Worm (Caenorhabditis elegans) whole organism, L4 larva: ENCODE results near the gene col-129.
A peak's percentile ranks its signal among the peaks of the same experiment; 100 is the strongest.

ENCODE experiments used
- D1046.2 ChIP-seq: fragments of 200-800 bp; sonication (Bioruptor generic); IDR thresholded peaks from 2 replicates; pipeline ENCODE4 v1.3.6; 2022; ENCODE audit warnings: missing genetic modification characterization, missing compliant biosample characterization
- F26F4.8 ChIP-seq: fragments of 200-800 bp; sonication (Bioruptor generic); conservative IDR thresholded peaks from 2 replicates; pipeline ENCODE4 v1.3.6; 2022; ENCODE audit warnings: missing genetic modification characterization, missing compliant biosample characterization
- F44E2.7 ChIP-seq: fragments of 200-800 bp; sonication (Bioruptor generic); IDR thresholded peaks from 2 replicates; pipeline ENCODE4 v2.1.2; 2022; ENCODE audit warnings: missing genetic modification characterization, missing compliant biosample characterization
- R02D3.7 ChIP-seq: fragments of 150-350 bp; sonication (generic microtip); optimal IDR thresholded peaks from 3 replicates; lab custom pipeline; 2014; ENCODE audit warnings: missing biosample characterization, missing genetic modification characterization
- Y48G9A.11 ChIP-seq: fragments of 200-800 bp; sonication (Bioruptor generic); IDR thresholded peaks from 2 replicates; pipeline ENCODE4 v1.3.6; 2022; ENCODE audit warnings: missing genetic modification reagents, missing genetic modification characterization, missing compliant biosample characterization
- ZK337.2 ChIP-seq: fragments of 200-800 bp; sonication (Bioruptor generic); IDR thresholded peaks from 2 replicates; pipeline ENCODE4 v1.3.6; 2022; ENCODE audit warnings: missing genetic modification reagents, missing genetic modification characterization, missing compliant biosample characterization
- aha-1 ChIP-seq: fragments of 150-350 bp; peaks from one replicate; lab custom pipeline; 2014; ENCODE audit warnings: missing biosample characterization, missing genetic modification characterization
- arid-1 ChIP-seq: fragments of 200-800 bp; sonication (Bioruptor generic); conservative IDR thresholded peaks from 2 replicates; pipeline ENCODE4 v1.3.6; 2022; ENCODE audit warnings: missing genetic modification reagents, missing genetic modification characterization, missing compliant biosample characterization
- ceh-32 ChIP-seq: sonication (generic microtip); optimal IDR thresholded peaks from 2 replicates; lab custom pipeline; 2016; ENCODE audit warnings: mild to moderate bottlenecking, missing genetic modification characterization, missing compliant biosample characterization; ENCODE audit not compliant: poor library complexity
- ceh-82 ChIP-seq: sonication (generic microtip); optimal IDR thresholded peaks from 2 replicates; lab custom pipeline; 2017; ENCODE audit warnings: missing biosample characterization, missing genetic modification characterization
- cey-2 ChIP-seq: sonication (generic microtip); optimal IDR thresholded peaks from 3 replicates; lab custom pipeline; 2017; ENCODE audit warnings: missing genetic modification characterization, mild to moderate bottlenecking, missing compliant biosample characterization, antibody characterized with exemption, borderline replicate concordance; ENCODE audit not compliant: insufficient read depth
- ctbp-1 ChIP-seq: fragments of 200-800 bp; sonication (Bioruptor generic); IDR thresholded peaks from 2 replicates; pipeline ENCODE4 v1.3.6; 2022; ENCODE audit warnings: missing genetic modification reagents, missing genetic modification characterization, missing compliant biosample characterization
- daf-12 ChIP-seq: fragments of 150-350 bp; optimal IDR thresholded peaks from 2 replicates; lab custom pipeline; 2014; ENCODE audit warnings: missing biosample characterization, missing genetic modification reagents, missing genetic modification characterization
- daf-16 ChIP-seq, 3 experiments: sonication (generic microtip); optimal IDR thresholded peaks; 2 replicates each; lab custom pipeline; 2016 to 2017; ENCODE audit warnings: missing genetic modification characterization in 3 of 3, missing genetic modification reagents in 3 of 3, mild to moderate bottlenecking in 2 of 3, missing compliant biosample characterization in 2 of 3, missing biosample characterization in 1 of 3, moderate library complexity in 1 of 3
- daf-19 ChIP-seq: fragments of 200-800 bp; sonication (Bioruptor generic); conservative IDR thresholded peaks from 2 replicates; pipeline ENCODE4 v1.3.6; 2022; ENCODE audit warnings: missing genetic modification characterization, missing compliant biosample characterization
- daf-8 ChIP-seq: fragments of 200-800 bp; sonication (Bioruptor generic); IDR thresholded peaks from 2 replicates; pipeline ENCODE4 v1.3.6; 2022; ENCODE audit warnings: missing genetic modification characterization, missing compliant biosample characterization
- dpl-1 ChIP-seq: fragments of 150-350 bp; optimal IDR thresholded peaks from 2 replicates; lab custom pipeline; 2014; ENCODE audit warnings: missing biosample characterization, missing genetic modification reagents, missing genetic modification characterization
- duxl-1 ChIP-seq: sonication (generic microtip); optimal IDR thresholded peaks from 2 replicates; lab custom pipeline; 2016; ENCODE audit warnings: mild to moderate bottlenecking, missing genetic modification characterization, moderate library complexity, missing compliant biosample characterization; ENCODE audit not compliant: poor library complexity
- dve-1 ChIP-seq: sonication (generic microtip); optimal IDR thresholded peaks from 2 replicates; lab custom pipeline; 2017; ENCODE audit warnings: antibody characterized with exemption, mild to moderate bottlenecking, missing genetic modification characterization, missing compliant biosample characterization; ENCODE audit not compliant: insufficient read depth
- hif-1 ChIP-seq, 2 experiments: sonication (generic microtip); optimal IDR thresholded peaks; 2 replicates each; lab custom pipeline; 2016 to 2017; ENCODE audit warnings: missing compliant biosample characterization in 2 of 2, missing genetic modification characterization in 2 of 2, missing genetic modification reagents in 2 of 2, missing genotype in 2 of 2, mild to moderate bottlenecking in 1 of 2
- hlh-30 ChIP-seq: sonication (generic microtip); optimal IDR thresholded peaks from 2 replicates; lab custom pipeline; 2017; ENCODE audit warnings: antibody characterized with exemption, mild to moderate bottlenecking, missing genetic modification characterization, missing compliant biosample characterization; ENCODE audit not compliant: insufficient read depth
- hmg-1.1 ChIP-seq: fragments of 200-800 bp; sonication (Bioruptor generic); IDR thresholded peaks from 2 replicates; pipeline ENCODE4 v1.3.6; 2022; ENCODE audit warnings: missing genetic modification reagents, missing genetic modification characterization, missing compliant biosample characterization
- lin-1 ChIP-seq: fragments of 200-800 bp; sonication (Bioruptor generic); IDR thresholded peaks from 2 replicates; pipeline ENCODE4 v1.3.6; 2022; ENCODE audit warnings: missing genetic modification reagents, missing genetic modification characterization, missing compliant biosample characterization
- lin-13 ChIP-seq: fragments of 150-350 bp; optimal IDR thresholded peaks from 2 replicates; lab custom pipeline; 2014; ENCODE audit warnings: missing biosample characterization, missing genetic modification reagents, missing genetic modification characterization
- lin-29 ChIP-seq: fragments of 200-800 bp; sonication (Bioruptor generic); IDR thresholded peaks from 2 replicates; pipeline ENCODE4 v1.3.6; 2022; ENCODE audit warnings: missing genetic modification reagents, missing genetic modification characterization, missing compliant biosample characterization
- lin-38 ChIP-seq: fragments of 200-800 bp; sonication (Bioruptor generic); IDR thresholded peaks from 2 replicates; pipeline ENCODE4 v1.3.6; 2022; ENCODE audit warnings: missing genetic modification reagents, missing genetic modification characterization, missing compliant biosample characterization
- lsy-2 ChIP-seq, 2 experiments: fragments of 150-350 bp in 1 of 2; sonication (generic microtip) in 1 of 2; optimal IDR thresholded peaks; 2 replicates each; lab custom pipeline; 2014 to 2017; ENCODE audit warnings: missing biosample characterization in 2 of 2, missing genetic modification characterization in 2 of 2
- mdt-29 ChIP-seq: fragments of 200-800 bp; sonication (Bioruptor generic); IDR thresholded peaks from 2 replicates; pipeline ENCODE4 v1.3.6; 2022; ENCODE audit warnings: missing genetic modification reagents, missing genetic modification characterization, missing compliant biosample characterization
- mep-1 ChIP-seq: fragments of 150-350 bp; sonication (generic microtip); optimal IDR thresholded peaks from 3 replicates; lab custom pipeline; 2014; ENCODE audit warnings: missing biosample characterization, missing genetic modification characterization
- mes-2 ChIP-seq: sonication (generic microtip); optimal IDR thresholded peaks from 2 replicates; lab custom pipeline; 2016; ENCODE audit warnings: missing genotype, mild to moderate bottlenecking, missing genetic modification characterization, missing compliant biosample characterization; ENCODE audit not compliant: poor library complexity, severe bottlenecking
- mxl-3 ChIP-seq: fragments of 200-800 bp; sonication (Bioruptor generic); optimal IDR thresholded peaks from 2 replicates; lab custom pipeline; 2018; ENCODE audit warnings: mild to moderate bottlenecking, missing genetic modification characterization, missing compliant biosample characterization
- nhr-111 ChIP-seq: fragments of 200-800 bp; sonication (Bioruptor generic); optimal IDR thresholded peaks from 2 replicates; lab custom pipeline; 2018; ENCODE audit warnings: mild to moderate bottlenecking, missing genetic modification characterization, missing compliant biosample characterization
- nhr-237 ChIP-seq: sonication (generic microtip); optimal IDR thresholded peaks from 2 replicates; lab custom pipeline; 2017; ENCODE audit warnings: missing biosample characterization, missing genetic modification characterization
- nhr-28 ChIP-seq: fragments of 150-350 bp; optimal IDR thresholded peaks from 2 replicates; lab custom pipeline; 2014; ENCODE audit warnings: missing biosample characterization, missing genetic modification characterization
- nhr-41 ChIP-seq: fragments of 200-800 bp; sonication (Bioruptor generic); IDR thresholded peaks from 2 replicates; pipeline ENCODE4 v1.3.6; 2022; ENCODE audit warnings: missing genetic modification reagents, missing genetic modification characterization, missing compliant biosample characterization
- nhr-48 ChIP-seq: sonication (generic microtip); optimal IDR thresholded peaks from 2 replicates; lab custom pipeline; 2016; ENCODE audit warnings: mild to moderate bottlenecking, missing genetic modification characterization, missing compliant biosample characterization
- nhr-6 ChIP-seq: fragments of 150-350 bp; optimal IDR thresholded peaks from 2 replicates; lab custom pipeline; 2014; ENCODE audit warnings: missing biosample characterization, missing genetic modification characterization
- nhr-77 ChIP-seq: fragments of 150-350 bp; optimal IDR thresholded peaks from 2 replicates; lab custom pipeline; 2014; ENCODE audit warnings: missing biosample characterization, missing genetic modification characterization
- pha-4 ChIP-seq, 2 experiments: fragments of 150-350 bp in 1 of 2; fragments of 200-800 bp in 1 of 2; sonication (Bioruptor generic) in 1 of 2; IDR thresholded peaks in 1 of 2; optimal IDR thresholded peaks in 1 of 2; 2 replicates each; pipeline versions ENCODE4 v1.3.6 to Lab custom; 2014 to 2022; ENCODE audit warnings: missing genetic modification characterization in 2 of 2, missing genetic modification reagents in 2 of 2, missing biosample characterization in 1 of 2, missing compliant biosample characterization in 1 of 2
- php-3 ChIP-seq: fragments of 200-800 bp; sonication (Bioruptor generic); IDR thresholded peaks from 2 replicates; pipeline ENCODE4 v1.3.6; 2022; ENCODE audit warnings: missing genetic modification reagents, missing genetic modification characterization, missing compliant biosample characterization
- rbr-2 ChIP-seq: sonication (generic microtip); optimal IDR thresholded peaks from 2 replicates; lab custom pipeline; 2016; ENCODE audit warnings: missing genotype, missing genetic modification characterization, missing compliant biosample characterization
- saeg-2 ChIP-seq: fragments of 200-800 bp; sonication (Bioruptor generic); IDR thresholded peaks from 2 replicates; pipeline ENCODE4 v1.3.6; 2022; ENCODE audit warnings: missing genetic modification reagents, missing genetic modification characterization, missing compliant biosample characterization
- sdz-12 ChIP-seq: fragments of 200-800 bp; sonication (Bioruptor generic); optimal IDR thresholded peaks from 2 replicates; lab custom pipeline; 2018; ENCODE audit warnings: mild to moderate bottlenecking, missing genetic modification characterization, missing compliant biosample characterization
- skn-1 ChIP-seq: fragments of 150-350 bp; optimal IDR thresholded peaks from 2 replicates; lab custom pipeline; 2014; ENCODE audit warnings: missing biosample characterization, missing genetic modification characterization
- snpc-4 ChIP-seq: fragments of 150-350 bp; optimal IDR thresholded peaks from 2 replicates; lab custom pipeline; 2014; ENCODE audit warnings: missing biosample characterization, missing genetic modification characterization
- tra-1 ChIP-seq: fragments of 200-800 bp; sonication (Bioruptor generic); IDR thresholded peaks from 2 replicates; pipeline ENCODE4 v1.3.6; 2022; ENCODE audit warnings: missing genetic modification reagents, missing genetic modification characterization, missing compliant biosample characterization
- unc-130 ChIP-seq: sonication (generic microtip); optimal IDR thresholded peaks from 2 replicates; lab custom pipeline; 2016; ENCODE audit warnings: missing genetic modification reagents, missing genetic modification characterization, missing compliant biosample characterization
- vab-7 ChIP-seq: fragments of 200-800 bp; sonication (Bioruptor generic); IDR thresholded peaks from 2 replicates; pipeline ENCODE4 v1.3.6; 2022; ENCODE audit warnings: missing genetic modification reagents, missing genetic modification characterization, missing compliant biosample characterization
- zag-1 ChIP-seq: fragments of 150-350 bp; optimal IDR thresholded peaks from 2 replicates; lab custom pipeline; 2014; ENCODE audit warnings: missing biosample characterization, missing genetic modification characterization
- ztf-11 ChIP-seq: fragments of 150-350 bp; optimal IDR thresholded peaks from 2 replicates; lab custom pipeline; 2014; ENCODE audit warnings: missing biosample characterization, missing genetic modification characterization

The col-129 gene

DNA sequence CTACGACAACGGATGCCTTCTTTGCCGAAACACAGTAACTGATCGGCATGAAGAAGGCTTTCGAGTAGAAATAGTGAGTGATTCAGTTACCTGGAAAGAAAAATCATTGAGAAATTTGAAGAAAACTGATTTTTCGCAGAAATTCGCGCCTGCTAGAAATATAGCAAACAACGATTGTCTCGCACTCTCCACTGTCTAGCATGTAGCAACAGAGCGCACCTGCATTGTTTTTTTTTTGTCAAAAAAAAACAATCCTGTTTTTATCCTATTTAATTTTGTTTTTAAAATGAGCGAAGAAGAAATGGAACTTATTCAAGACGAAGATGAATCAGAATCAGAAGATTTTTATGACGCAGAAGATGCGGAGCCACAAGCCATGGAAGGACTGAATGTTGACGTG lies 10.8 kb upstream of the col-129 start, which contains the start of the genes ddb-1 and M18.6:
Gene ddb-1 (minus strand): TSS at position 90 of the 400 bp plus-strand sequence.
Gene M18.6 (plus strand): TSS at position 235 of the 400 bp plus-strand sequence.
- TF ChIP-seq lsy-2 (tag; optimal IDR thresholded peaks at IDR 0.05; lab: Kevin White, UChicago) (peak in 1 of 2 experiments; percentile 56), ztf-11 (no peak), daf-8 (GFP tag; lab: Robert Waterston, UW) (no peak), unc-130 (peak; percentile 70), nhr-48 (tag; lab: Kevin White, UChicago) (no peak), nhr-6 (tag; lab: Kevin White, UChicago) (peak; percentile 50), hlh-30 (peak; percentile 3), D1046.2 (GFP tag; lab: Robert Waterston, UW) (no peak), mep-1 (tag; lab: Kevin White, UChicago) (peak; percentile 22), saeg-2 (GFP tag; lab: Robert Waterston, UW) (no peak), hif-1 (tag; optimal IDR thresholded peaks at IDR 0.05; lab: Kevin White, UChicago) (no peak), nhr-237 (tag; lab: Kevin White, UChicago) (no peak), duxl-1 (tag; lab: Kevin White, UChicago) (no peak), F26F4.8 (no peak), nhr-77 (tag; lab: Kevin White, UChicago) (no peak), sdz-12 (GFP tag; lab: Kevin White, UChicago) (no peak), hmg-1.1 (0 out of 2 replicates have a peak, but pooled peaks have one; percentile 15), lin-1 (GFP tag; lab: Robert Waterston, UW) (no peak), daf-19 (no peak), dpl-1 (GFP tag; lab: Kevin White, UChicago) (peak; percentile 24), lin-13 (GFP tag; lab: Kevin White, UChicago) (no peak), daf-12 (no peak), daf-16 (GFP tag; optimal IDR thresholded peaks at IDR 0.05; lab: Kevin White, UChicago) (no peak), daf-16 (tag; optimal IDR thresholded peaks at IDR 0.05; lab: Kevin White, UChicago) (peak; percentile 41), lin-29 (GFP tag; lab: Robert Waterston, UW) (no peak), arid-1 (no peak), mes-2 (tag; lab: Kevin White, UChicago) (peak; percentile 48), php-3 (GFP tag; lab: Robert Waterston, UW) (no peak), tra-1 (GFP tag; lab: Robert Waterston, UW) (no peak), zag-1 (tag; lab: Kevin White, UChicago) (no peak), ceh-32 (tag; lab: Kevin White, UChicago) (no peak), mxl-3 (no peak), dve-1 (peak; percentile 26), ceh-82 (tag; lab: Kevin White, UChicago) (no peak), nhr-41 (no peak), ZK337.2 (GFP tag; lab: Robert Waterston, UW) (no peak), Y48G9A.11 (GFP tag; lab: Robert Waterston, UW) (no peak), R02D3.7 (tag; lab: Kevin White, UChicago) (no peak), aha-1 (tag; lab: Kevin White, UChicago) (no peak), rbr-2 (tag; lab: Kevin White, UChicago) (no peak), mdt-29 (GFP tag; lab: Robert Waterston, UW) (no peak), skn-1 (no peak), lin-38 (GFP tag; lab: Robert Waterston, UW) (peak; percentile 93), ctbp-1 (GFP tag; lab: Robert Waterston, UW) (no peak), nhr-28 (tag; lab: Kevin White, UChicago) (peak; percentile 25), F44E2.7 (GFP tag; lab: Robert Waterston, UW) (no peak), cey-2 (tag; lab: Kevin White, UChicago) (no peak), nhr-111 (GFP tag; lab: Kevin White, UChicago) (no peak), pha-4 (GFP tag; IDR thresholded peaks at IDR 0.05; lab: Robert Waterston, UW) (no peak), pha-4 (tag; optimal IDR thresholded peaks at IDR 0.05; lab: Kevin White, UChicago) (peak; percentile 19), vab-7 (GFP tag; lab: Robert Waterston, UW) (no peak), snpc-4 (tag; lab: Kevin White, UChicago) (no peak)
